Fruit fly (Drosophila melanogaster) whole organism, prepupa: ENCODE data around the gene Hsc20.

Experiments used
- Blimp-1 ChIP-seq: fragments of 200-800 bp; sonication (Bioruptor generic); optimal IDR thresholded peaks from 3 replicates; lab custom pipeline; 2017; ENCODE audit warnings: missing biosample characterization, missing genetic modification characterization, mild to moderate bottlenecking, moderate library complexity, missing genetic modification reagents
- CG10631 ChIP-seq: fragments of 200-800 bp; sonication (Bioruptor generic); optimal IDR thresholded peaks from 2 replicates; lab custom pipeline; 2016; ENCODE audit warnings: missing biosample characterization, missing genetic modification characterization
- CG10669 ChIP-seq: fragments of 200-800 bp; sonication (Bioruptor generic); optimal IDR thresholded peaks from 3 replicates; lab custom pipeline; 2018; ENCODE audit warnings: missing biosample characterization, mild to moderate bottlenecking, missing genetic modification characterization, moderate library complexity
- CG11294 ChIP-seq: fragments of 200-800 bp; sonication (Bioruptor generic); IDR thresholded peaks from 2 replicates; pipeline ENCODE4 v1.3.6; 2022; ENCODE audit warnings: missing biosample characterization, missing genetic modification characterization
- CG11902 ChIP-seq: fragments of 200-800 bp; sonication (Bioruptor generic); optimal IDR thresholded peaks from 3 replicates; lab custom pipeline; 2016; ENCODE audit warnings: missing biosample characterization, missing genetic modification characterization
- CG15336 ChIP-seq: fragments of 200-800 bp; sonication (Bioruptor generic); IDR thresholded peaks from 2 replicates; pipeline ENCODE4 v1.3.6; 2022; ENCODE audit warnings: missing biosample characterization, missing genetic modification characterization
- CG1621 ChIP-seq: fragments of 200-800 bp; sonication (Bioruptor generic); optimal IDR thresholded peaks from 3 replicates; lab custom pipeline; 2018; ENCODE audit warnings: missing biosample characterization, mild to moderate bottlenecking, missing genetic modification characterization
- CG16779 ChIP-seq: fragments of 200-800 bp; sonication (Bioruptor generic); optimal IDR thresholded peaks from 3 replicates; lab custom pipeline; 2017; ENCODE audit warnings: missing biosample characterization, mild to moderate bottlenecking, missing genetic modification characterization
- CG3032 ChIP-seq: fragments of 200-800 bp; optimal IDR thresholded peaks from 2 replicates; lab custom pipeline; 2019; ENCODE audit warnings: missing biosample characterization, mild to moderate bottlenecking, missing genetic modification characterization, moderate library complexity
- CG31627 ChIP-seq: fragments of 200-800 bp; sonication (Bioruptor generic); optimal IDR thresholded peaks from 3 replicates; lab custom pipeline; 2016; ENCODE audit warnings: missing biosample characterization, missing genetic modification characterization
- CG32006 ChIP-seq: fragments of 200-800 bp; sonication (Bioruptor generic); optimal IDR thresholded peaks from 3 replicates; lab custom pipeline; 2017; ENCODE audit warnings: missing biosample characterization, mild to moderate bottlenecking, missing genetic modification characterization
- CG34406 ChIP-seq: fragments of 200-800 bp; sonication (Bioruptor generic); optimal IDR thresholded peaks from 3 replicates; lab custom pipeline; 2016; ENCODE audit warnings: missing biosample characterization, missing genetic modification characterization
- CG3919 ChIP-seq: fragments of 200-800 bp; sonication (Bioruptor generic); optimal IDR thresholded peaks from 3 replicates; lab custom pipeline; 2016; ENCODE audit warnings: missing biosample characterization, missing genetic modification characterization
- CG4318 ChIP-seq: fragments of 200-800 bp; sonication (Bioruptor generic); optimal IDR thresholded peaks from 3 replicates; lab custom pipeline; 2017; ENCODE audit warnings: missing biosample characterization, mild to moderate bottlenecking, missing genetic modification characterization
- CG6163 ChIP-seq: fragments of 200-800 bp; sonication (Bioruptor generic); IDR thresholded peaks from 3 replicates; pipeline ENCODE4 v1.3.6; 2022; ENCODE audit warnings: missing biosample characterization, missing genetic modification characterization
- CG6276 ChIP-seq: fragments of 200-800 bp; sonication (Bioruptor generic); optimal IDR thresholded peaks from 2 replicates; lab custom pipeline; 2017; ENCODE audit warnings: missing biosample characterization, mild to moderate bottlenecking, missing genetic modification characterization
- CG6792 ChIP-seq: fragments of 200-800 bp; sonication (Bioruptor generic); optimal IDR thresholded peaks from 3 replicates; lab custom pipeline; 2016; ENCODE audit warnings: missing biosample characterization, missing genetic modification characterization
- CG6854 ChIP-seq: fragments of 200-800 bp; sonication (Bioruptor generic); optimal IDR thresholded peaks from 2 replicates; lab custom pipeline; 2017; ENCODE audit warnings: missing biosample characterization, mild to moderate bottlenecking, missing genetic modification characterization
- CG7368 ChIP-seq: fragments of 200-800 bp; sonication (Bioruptor generic); optimal IDR thresholded peaks from 3 replicates; lab custom pipeline; 2016; ENCODE audit warnings: missing biosample characterization, missing genetic modification characterization
- CG8119 ChIP-seq: fragments of 200-800 bp; sonication (Bioruptor generic); IDR thresholded peaks from 3 replicates; pipeline ENCODE4 v1.3.6; 2022; ENCODE audit warnings: missing biosample characterization, missing genetic modification characterization
- CG8319 ChIP-seq: fragments of 200-800 bp; sonication (Bioruptor generic); optimal IDR thresholded peaks from 3 replicates; lab custom pipeline; 2016; ENCODE audit warnings: missing biosample characterization, missing genetic modification characterization
- CG8632 ChIP-seq: fragments of 200-800 bp; sonication (Bioruptor generic); optimal IDR thresholded peaks from 3 replicates; lab custom pipeline; 2016; ENCODE audit warnings: missing biosample characterization, missing genetic modification characterization
- CG9139 ChIP-seq: fragments of 200-800 bp; sonication (Bioruptor generic); optimal IDR thresholded peaks from 3 replicates; lab custom pipeline; 2017; ENCODE audit warnings: missing biosample characterization, mild to moderate bottlenecking, missing genetic modification characterization
- Eip78C ChIP-seq: fragments of 200-800 bp; sonication (Bioruptor generic); peaks from one replicate; lab custom pipeline; 2016; ENCODE audit warnings: missing biosample characterization, missing genetic modification characterization
- Eip93F ChIP-seq: fragments of 200-800 bp; sonication (Bioruptor generic); optimal IDR thresholded peaks from 2 replicates; lab custom pipeline; 2016; ENCODE audit warnings: missing biosample characterization, mild to moderate bottlenecking, missing genetic modification characterization
- Ets21C ChIP-seq: fragments of 200-800 bp; sonication (Bioruptor generic); optimal IDR thresholded peaks from 3 replicates; lab custom pipeline; 2016; ENCODE audit warnings: missing biosample characterization, missing genetic modification characterization
- Ets96B ChIP-seq: fragments of 200-800 bp; optimal IDR thresholded peaks from 2 replicates; lab custom pipeline; 2019; ENCODE audit warnings: missing biosample characterization, mild to moderate bottlenecking, missing genetic modification characterization, moderate library complexity
- Hr4 ChIP-seq: fragments of 200-800 bp; sonication (Bioruptor generic); optimal IDR thresholded peaks from 3 replicates; lab custom pipeline; 2016; ENCODE audit warnings: missing biosample characterization, missing genetic modification characterization
- Lpt ChIP-seq: fragments of 200-800 bp; sonication (Bioruptor generic); optimal IDR thresholded peaks from 3 replicates; lab custom pipeline; 2016; ENCODE audit warnings: missing biosample characterization, missing genetic modification characterization
- Met ChIP-seq: fragments of 200-800 bp; sonication (Bioruptor generic); optimal IDR thresholded peaks from 3 replicates; lab custom pipeline; 2016; ENCODE audit warnings: missing biosample characterization, missing genetic modification characterization
- OdsH ChIP-seq: fragments of 200-800 bp; sonication (Bioruptor generic); optimal IDR thresholded peaks from 3 replicates; lab custom pipeline; 2016; ENCODE audit warnings: missing biosample characterization, missing genetic modification characterization
- Smox ChIP-seq: fragments of 200-800 bp; sonication (Bioruptor generic); optimal IDR thresholded peaks from 3 replicates; lab custom pipeline; 2016; ENCODE audit warnings: missing biosample characterization, missing genetic modification characterization
- Sox102F ChIP-seq: fragments of 200-800 bp; sonication (Bioruptor generic); optimal IDR thresholded peaks from 2 replicates; lab custom pipeline; 2016; ENCODE audit warnings: missing biosample characterization, mild to moderate bottlenecking, missing genetic modification characterization
- Sox14 ChIP-seq: fragments of 200-800 bp; sonication (Bioruptor generic); optimal IDR thresholded peaks from 3 replicates; lab custom pipeline; 2016; ENCODE audit warnings: missing biosample characterization, missing genetic modification characterization
- Sox15 ChIP-seq: fragments of 200-800 bp; sonication (Bioruptor generic); optimal IDR thresholded peaks from 3 replicates; lab custom pipeline; 2016; ENCODE audit warnings: missing biosample characterization, missing genetic modification characterization
- achi ChIP-seq: fragments of 200-800 bp; sonication (Bioruptor generic); optimal IDR thresholded peaks from 3 replicates; lab custom pipeline; 2016; ENCODE audit warnings: missing biosample characterization, missing genetic modification characterization
- dac ChIP-seq: fragments of 200-800 bp; sonication (Bioruptor generic); optimal IDR thresholded peaks from 2 replicates; lab custom pipeline; 2017; ENCODE audit warnings: missing biosample characterization, mild to moderate bottlenecking, missing genetic modification characterization
- eg ChIP-seq: fragments of 200-800 bp; sonication (Bioruptor generic); IDR thresholded peaks from 3 replicates; pipeline ENCODE4 v1.3.6; 2022; ENCODE audit warnings: missing biosample characterization, missing genetic modification characterization
- fd85E ChIP-seq: fragments of 200-800 bp; sonication (Bioruptor generic); optimal IDR thresholded peaks from 3 replicates; lab custom pipeline; 2016; ENCODE audit warnings: missing biosample characterization, missing genetic modification characterization
- fkh ChIP-seq: fragments of 200-800 bp; sonication (Bioruptor generic); optimal IDR thresholded peaks from 3 replicates; lab custom pipeline; 2017; ENCODE audit warnings: missing biosample characterization, mild to moderate bottlenecking, missing genetic modification characterization, moderate library complexity
- lz ChIP-seq: fragments of 200-800 bp; sonication (Bioruptor generic); optimal IDR thresholded peaks from 3 replicates; lab custom pipeline; 2016; ENCODE audit warnings: missing biosample characterization, missing genetic modification characterization
- pdm3 ChIP-seq: fragments of 200-800 bp; sonication (Bioruptor generic); optimal IDR thresholded peaks from 3 replicates; lab custom pipeline; 2016; ENCODE audit warnings: missing biosample characterization, missing genetic modification characterization
- salr ChIP-seq, 2 experiments: fragments of 200-800 bp; sonication (Bioruptor generic); optimal IDR thresholded peaks; 3 replicates each; lab custom pipeline; 2016 to 2018; ENCODE audit warnings: missing biosample characterization in 2 of 2, missing genetic modification characterization in 2 of 2, mild to moderate bottlenecking in 1 of 2
- spab ChIP-seq: fragments of 200-800 bp; sonication (Bioruptor generic); optimal IDR thresholded peaks from 2 replicates; lab custom pipeline; 2017; ENCODE audit warnings: missing biosample characterization, mild to moderate bottlenecking, missing genetic modification characterization, missing genetic modification reagents
- ss ChIP-seq, 2 experiments: fragments of 200-800 bp; sonication (Bioruptor generic); optimal IDR thresholded peaks; 2 replicates in 1 of 2; 3 replicates in 1 of 2; lab custom pipeline; 2017 to 2018; ENCODE audit warnings: mild to moderate bottlenecking in 2 of 2, missing biosample characterization in 2 of 2, missing genetic modification characterization in 2 of 2, moderate library complexity in 1 of 2
- svp ChIP-seq: fragments of 200-800 bp; sonication (Bioruptor generic); peaks from one replicate; lab custom pipeline; 2016; ENCODE audit warnings: missing biosample characterization, missing genetic modification characterization
- topi ChIP-seq: fragments of 200-800 bp; sonication (Bioruptor generic); optimal IDR thresholded peaks from 3 replicates; lab custom pipeline; 2016; ENCODE audit warnings: missing biosample characterization, missing genetic modification characterization
- vri ChIP-seq: fragments of 200-800 bp; sonication (Bioruptor generic); optimal IDR thresholded peaks from 3 replicates; lab custom pipeline; 2016; ENCODE audit warnings: missing biosample characterization, mild to moderate bottlenecking, missing genetic modification characterization

Gene Hsc20

DNA sequence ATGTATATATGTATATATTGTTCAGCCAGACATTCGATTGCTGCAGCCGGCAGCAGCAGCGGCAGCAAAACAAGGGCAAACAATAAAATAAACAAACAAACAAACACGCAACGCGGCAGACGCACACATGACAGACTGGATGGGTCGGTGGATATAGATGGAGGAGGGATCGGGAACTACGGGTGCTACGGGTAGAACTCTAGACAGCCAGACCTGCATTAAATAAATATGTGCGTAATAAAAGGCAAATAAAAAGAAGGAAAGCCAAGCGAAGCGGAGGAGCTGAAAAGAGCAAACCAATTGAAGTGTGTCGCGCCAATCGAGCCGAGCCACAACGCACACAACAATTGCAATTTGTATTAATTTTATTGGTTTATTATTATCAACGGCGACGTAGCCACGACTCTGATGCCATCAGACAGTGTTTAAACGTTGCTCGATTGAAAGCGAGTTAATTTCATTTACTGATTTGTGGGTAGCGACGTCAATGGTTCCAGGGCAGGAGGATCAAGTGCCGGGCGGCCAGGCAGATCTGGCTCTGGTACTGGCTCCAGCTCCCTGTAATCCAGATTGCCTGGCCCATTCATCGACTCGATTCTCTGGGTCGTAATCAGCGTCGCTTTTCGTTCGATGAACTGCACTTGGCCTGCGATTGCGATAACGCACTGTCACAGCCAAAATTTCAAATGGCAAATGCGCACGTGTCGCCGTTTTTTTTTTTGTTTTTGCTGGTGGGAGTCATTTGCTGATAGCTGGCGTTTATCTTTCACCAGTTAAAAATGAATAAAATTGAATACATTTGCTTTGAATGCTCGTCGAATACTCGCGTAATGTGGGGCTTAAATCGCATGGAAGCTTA lies 38.8 kb upstream of the Hsc20 start (continued):
- TF ChIP-seq Smox (GFP tag; lab: Kevin White, UChicago) (peak; percentile 39), CG8319 (GFP tag; lab: Kevin White, UChicago) (peak; percentile 55), Eip93F (GFP tag; lab: Kevin White, UChicago) (peak; percentile 82), CG15336 (peak; percentile 45; the same call in 1 of the 2 replicates), CG9139 (peak; percentile 83), lz (GFP tag; lab: Kevin White, UChicago) (peak; percentile 44), CG3032 (tag; lab: Kevin White, UChicago) (peak; percentile 49), spab (GFP tag; lab: Kevin White, UChicago) (peak; percentile 75), CG11902 (GFP tag; lab: Kevin White, UChicago) (no peak), Sox15 (GFP tag; lab: Kevin White, UChicago) (no peak), CG1621 (tag; lab: Kevin White, UChicago) (peak; percentile 81), Ets21C (GFP tag; lab: Kevin White, UChicago) (no peak), CG6854 (GFP tag; lab: Kevin White, UChicago) (peak; percentile 85), CG7368 (GFP tag; lab: Kevin White, UChicago) (peak; percentile 67), CG32006 (peak; percentile 52), CG16779 (tag; lab: Kevin White, UChicago) (peak; percentile 47), salr (GFP tag; optimal IDR thresholded peaks at IDR 0.05; lab: Kevin White, UChicago) (peak; percentile 27 to 71), eg (GFP tag; lab: Robert Waterston, UW) (peak; percentile 62; the same call in 2 of the 3 replicates), svp (GFP tag; lab: Kevin White, UChicago) (peak; percentile 98), CG6276 (GFP tag; lab: Kevin White, UChicago) (peak; percentile 81), Lpt (GFP tag; lab: Kevin White, UChicago) (peak; percentile 60), CG10631 (GFP tag; lab: Kevin White, UChicago) (peak; percentile 53), topi (GFP tag; lab: Kevin White, UChicago) (peak; percentile 38), CG8119 (peak; percentile 53; the same call in 1 of the 3 replicates), CG6792 (GFP tag; lab: Kevin White, UChicago) (peak; percentile 65), Blimp-1 (peak; percentile 37), Sox14 (GFP tag; lab: Kevin White, UChicago) (peak; percentile 59), achi (GFP tag; lab: Kevin White, UChicago) (peak; percentile 67), vri (peak; percentile 85), Eip78C (GFP tag; lab: Kevin White, UChicago) (peak; percentile 88), CG31627 (no peak)

DNA sequence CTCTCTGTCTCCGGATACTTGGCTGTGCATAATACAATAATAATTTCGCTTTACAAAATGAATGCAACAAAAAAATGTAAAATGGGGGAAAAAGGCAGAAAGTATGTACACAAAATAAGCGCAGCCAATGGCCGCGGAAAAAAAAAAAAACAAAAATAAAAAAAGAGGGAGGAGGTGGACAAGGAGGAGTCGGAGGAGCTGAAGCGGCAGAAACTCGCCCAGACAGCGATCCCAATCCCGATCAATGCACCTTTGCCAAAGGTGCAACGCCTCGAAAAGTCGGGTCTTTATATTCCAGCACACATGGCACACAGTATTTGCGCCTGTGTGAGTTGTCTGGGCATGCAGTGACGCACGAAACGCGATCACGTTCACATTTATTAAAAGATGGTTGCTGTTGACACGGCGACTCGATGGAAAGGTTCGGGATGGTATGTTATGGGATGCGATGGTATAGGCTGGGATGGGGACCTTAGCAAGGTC lies 37.4 kb upstream of the Hsc20 start:
- peak; percentile 52 for TF ChIP-seq CG6163 (GFP tag; lab: Robert Waterston, UW)
- TF ChIP-seq ss (GFP tag; optimal IDR thresholded peaks at IDR 0.05; lab: Kevin White, UChicago) = peak; percentile 71 to 80
- TF ChIP-seq Lpt (GFP tag; lab: Kevin White, UChicago) = peak; percentile 68
- peak; percentile 41 for TF ChIP-seq CG9139
- TF ChIP-seq CG8632 (GFP tag; lab: Kevin White, UChicago) = peak; percentile 11
- TF ChIP-seq pdm3 = peak; percentile 25
- TF ChIP-seq dac (GFP tag; lab: Kevin White, UChicago) = no peak
- TF ChIP-seq Eip93F (GFP tag; lab: Kevin White, UChicago) = peak; percentile 88
- no peak for TF ChIP-seq CG11294 (GFP tag; lab: Robert Waterston, UW)
- peak; percentile 40 for TF ChIP-seq CG3919
- peak; percentile 29 for TF ChIP-seq CG7368 (GFP tag; lab: Kevin White, UChicago)
- peak; percentile 57 for TF ChIP-seq spab (GFP tag; lab: Kevin White, UChicago)
- TF ChIP-seq Ets96B (tag; lab: Kevin White, UChicago) = no peak
- TF ChIP-seq CG10631 (GFP tag; lab: Kevin White, UChicago) = peak; percentile 9
- TF ChIP-seq Hr4 (GFP tag; lab: Kevin White, UChicago) = no peak
- peak; percentile 31 for TF ChIP-seq CG34406 (GFP tag; lab: Kevin White, UChicago)
- no peak for TF ChIP-seq fkh (GFP tag; lab: Kevin White, UChicago)
- TF ChIP-seq Blimp-1 = peak; percentile 73
- TF ChIP-seq CG10669 (GFP tag; lab: Kevin White, UChicago) = peak; percentile 16
- TF ChIP-seq achi (GFP tag; lab: Kevin White, UChicago) = peak; percentile 9
- TF ChIP-seq CG8319 (GFP tag; lab: Kevin White, UChicago) = no peak
- peak; percentile 38 for TF ChIP-seq fd85E
- TF ChIP-seq CG16779 (tag; lab: Kevin White, UChicago) = peak; percentile 43
- TF ChIP-seq OdsH (GFP tag; lab: Kevin White, UChicago) = no peak
- peak; percentile 87 for TF ChIP-seq Met (GFP tag; lab: Kevin White, UChicago)
- TF ChIP-seq Sox102F (GFP tag; lab: Kevin White, UChicago) = peak; percentile 74
- no peak for TF ChIP-seq CG4318 (GFP tag; lab: Kevin White, UChicago)
